Worm (Caenorhabditis elegans): ENCODE measurements around the gene math-16.

math-16 gene

DNA sequence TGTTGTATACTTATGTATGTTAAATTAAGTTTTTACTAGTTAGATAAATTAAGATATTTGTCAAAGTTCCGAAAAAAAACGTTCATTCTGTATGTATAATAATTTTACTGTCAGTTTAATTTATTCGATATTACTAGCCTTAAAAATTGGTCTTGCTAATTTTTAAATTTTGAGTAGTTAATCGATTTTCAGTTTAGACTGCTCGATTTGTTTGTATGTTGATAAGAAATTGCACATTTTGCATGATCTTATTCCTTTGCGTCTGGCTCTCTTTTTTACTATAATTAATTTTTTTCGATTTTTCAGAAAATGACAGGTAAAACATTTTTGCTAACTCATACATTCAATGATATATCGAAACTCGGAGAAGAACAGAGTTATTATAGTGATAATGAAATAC is 21.4 kb upstream of the math-16 start, which contains the start of gene math-24:
Gene math-24, plus strand, starts transcription at position 301 of the 400 bp plus-strand sequence.
- TF ChIP-seq tbx-7 (tag; optimal IDR thresholded peaks at IDR 0.05) (no peak), npax-4 (tag; optimal IDR thresholded peaks at IDR 0.05) (no peak), ceh-22 (tag; optimal IDR thresholded peaks at IDR 0.05) (no peak), dve-1 (tag; optimal IDR thresholded peaks at IDR 0.05) (no peak), gmeb-2 (tag; optimal IDR thresholded peaks at IDR 0.05) (no peak), ama-1 (optimal IDR thresholded peaks at IDR 0.05) (no peak), ceh-18 (tag; optimal IDR thresholded peaks at IDR 0.05) (no peak), sox-4 (tag; optimal IDR thresholded peaks at IDR 0.05) (no peak), ceh-34 (tag; optimal IDR thresholded peaks at IDR 0.05) (no peak), elt-4 (tag; optimal IDR thresholded peaks at IDR 0.05) (no peak), unc-55 (GFP tag; optimal IDR thresholded peaks at IDR 0.05) (no peak), K02D7.2 (tag; optimal IDR thresholded peaks at IDR 0.05) (no peak)

DNA sequence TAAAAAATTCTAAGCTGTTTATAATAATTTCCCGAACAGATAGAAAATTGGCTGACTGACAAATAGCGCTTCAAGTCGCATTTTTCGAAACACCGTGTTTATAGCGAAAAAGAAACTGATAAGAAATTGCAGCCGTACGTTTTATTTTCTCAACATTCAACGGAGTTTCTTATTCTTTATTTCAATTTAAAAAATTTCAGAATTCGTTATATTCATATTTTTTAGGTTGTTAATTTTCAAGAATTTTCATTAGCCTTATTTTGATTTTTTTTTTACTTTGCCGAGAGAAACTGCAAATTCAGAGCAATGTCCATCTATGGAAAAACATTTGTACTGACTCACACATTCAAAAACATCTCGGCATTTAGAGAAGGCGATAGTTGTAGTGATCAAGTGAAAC is 19.4 kb upstream of the math-16 start, which contains the start of gene C46F9.6:
Gene C46F9.6, plus strand, starts transcription at position 301 of the 400 bp plus-strand sequence.
- TF ChIP-seq mec-3 (tag; optimal IDR thresholded peaks at IDR 0.05; ENCODE audit: borderline replicate concordance) (no peak), K02D7.2 (tag; optimal IDR thresholded peaks at IDR 0.05) (no peak), ceh-9 (tag; optimal IDR thresholded peaks at IDR 0.05) (no peak), unc-3 (GFP tag; conservative IDR thresholded peaks at IDR 0.05) (no peak), unc-3 (tag; optimal IDR thresholded peaks at IDR 0.05) (no peak), Y22D7AL.16 (tag; optimal IDR thresholded peaks at IDR 0.05) (no peak), elt-4 (tag; optimal IDR thresholded peaks at IDR 0.05) (no peak), ceh-14 (tag; optimal IDR thresholded peaks at IDR 0.05) (no peak)

- TF ChIP-seq nhr-11 (tag; optimal IDR thresholded peaks at IDR 0.05) (no peak), ceh-31 (tag; optimal IDR thresholded peaks at IDR 0.05) (no peak), syd-9 (tag; optimal IDR thresholded peaks at IDR 0.05) (no peak), ceh-19 (GFP tag; optimal IDR thresholded peaks at IDR 0.05) (no peak), ceh-45 (GFP tag; IDR thresholded peaks at IDR 0.05) (no peak)
These were observed 17.2 kb upstream of the math-16 start, which contains the start of gene math-25 for ce11 chrII:1895762-1896161. Gene math-25 (plus strand): TSS chrII:1896062.

ce11 chrII:1895278-1895677 is 16.7 kb upstream of the math-16 start, which contains the start of gene C46F9.5:
Gene C46F9.5 (plus strand): TSS chrII:1895578.
- TF ChIP-seq hlh-13 (GFP tag; optimal IDR thresholded peaks at IDR 0.05) (no peak), nhr-232 (tag; optimal IDR thresholded peaks at IDR 0.05) (no peak), fkh-10 (GFP tag; optimal IDR thresholded peaks at IDR 0.05) (no peak), ceh-45 (GFP tag; IDR thresholded peaks at IDR 0.05) (no peak), pros-1 (tag; optimal IDR thresholded peaks at IDR 0.05) (no peak), sdc-2 (tag; optimal IDR thresholded peaks at IDR 0.05) (no peak), fkh-6 (tag; optimal IDR thresholded peaks at IDR 0.05) (no peak), madf-2 (tag; optimal IDR thresholded peaks at IDR 0.05) (no peak), F13H6.1 (tag; optimal IDR thresholded peaks at IDR 0.05) (no peak), ceh-31 (tag; optimal IDR thresholded peaks at IDR 0.05) (no peak), ttx-3 (tag; optimal IDR thresholded peaks at IDR 0.05) (no peak), ztf-16 (tag; optimal IDR thresholded peaks at IDR 0.05) (no peak), ceh-48 (tag; optimal IDR thresholded peaks at IDR 0.05) (no peak)

ce11 chrII:1893912-1894311 is 15.3 kb upstream of the math-16 start, which contains the start of gene C16C4.1:
Gene C16C4.1 (plus strand): TSS chrII:1894212.
- no peak for TF ChIP-seq ceh-22 (tag; optimal IDR thresholded peaks at IDR 0.05)
- TF ChIP-seq C08G9.2 (tag; optimal IDR thresholded peaks at IDR 0.05), result no peak
- no peak for TF ChIP-seq ceh-34 (tag; optimal IDR thresholded peaks at IDR 0.05)
- no peak for TF ChIP-seq nhr-232 (tag; optimal IDR thresholded peaks at IDR 0.05)
- no peak for TF ChIP-seq pros-1 (tag; optimal IDR thresholded peaks at IDR 0.05)
- no peak for TF ChIP-seq fkh-10 (GFP tag; optimal IDR thresholded peaks at IDR 0.05)
- no peak for TF ChIP-seq pag-3 (tag; optimal IDR thresholded peaks at IDR 0.05; ENCODE audit: borderline replicate concordance)
- TF ChIP-seq C38D4.7 (GFP tag; optimal IDR thresholded peaks at IDR 0.05), result no peak
- TF ChIP-seq pqm-1 (tag; optimal IDR thresholded peaks at IDR 0.05), result no peak
- TF ChIP-seq gmeb-2 (tag; optimal IDR thresholded peaks at IDR 0.05), result no peak
- TF ChIP-seq K02D7.2 (tag; optimal IDR thresholded peaks at IDR 0.05), result no peak
- no peak for TF ChIP-seq unc-3 (GFP tag; conservative IDR thresholded peaks at IDR 0.05)
- TF ChIP-seq unc-3 (tag; optimal IDR thresholded peaks at IDR 0.05), result no peak
- TF ChIP-seq ceh-2 (tag; optimal IDR thresholded peaks at IDR 0.05), result no peak
- TF ChIP-seq eyg-1 (tag; optimal IDR thresholded peaks at IDR 0.05), result no peak
- no peak for TF ChIP-seq unc-42 (tag; optimal IDR thresholded peaks at IDR 0.05)
- TF ChIP-seq che-1 (tag; optimal IDR thresholded peaks at IDR 0.05), result no peak
- TF ChIP-seq lim-6 (tag; optimal IDR thresholded peaks at IDR 0.05), result no peak
- TF ChIP-seq ceh-30 (tag; optimal IDR thresholded peaks at IDR 0.05), result no peak
- no peak for TF ChIP-seq ref-2 (tag; optimal IDR thresholded peaks at IDR 0.05)

Data from whole organism, late embryonic.